Worm (Caenorhabditis elegans) whole organism, early embryonic: ENCODE results near the gene enpl-1.

Experiments
- B0310.2 ChIP-seq: sonication (generic microtip); optimal IDR thresholded peaks from 2 replicates; lab custom pipeline; 2016; ENCODE audit warnings: mild to moderate bottlenecking, missing genetic modification characterization, missing compliant biosample characterization
- F13C5.2 ChIP-seq: sonication (generic microtip); optimal IDR thresholded peaks from 2 replicates; lab custom pipeline; 2017; ENCODE audit warnings: mild to moderate bottlenecking, missing genetic modification characterization, inconsistent platforms, missing compliant biosample characterization
- aly-1 ChIP-seq: sonication (generic microtip); optimal IDR thresholded peaks from 2 replicates; lab custom pipeline; 2016; ENCODE audit warnings: missing genetic modification characterization, missing compliant biosample characterization
- ama-1 ChIP-seq: fragments of 150-350 bp; optimal IDR thresholded peaks from 2 replicates; lab custom pipeline; 2014
- ceh-13 ChIP-seq: fragments of 200-800 bp; sonication (Bioruptor generic); optimal IDR thresholded peaks from 2 replicates; lab custom pipeline; 2018; ENCODE audit warnings: mild to moderate bottlenecking, missing genetic modification characterization, missing compliant biosample characterization
- ceh-36 ChIP-seq: sonication (generic microtip); optimal IDR thresholded peaks from 2 replicates; lab custom pipeline; 2016; ENCODE audit warnings: missing genetic modification characterization, inconsistent platforms, missing compliant biosample characterization
- ets-7 ChIP-seq: sonication (generic microtip); optimal IDR thresholded peaks from 2 replicates; lab custom pipeline; 2016; ENCODE audit warnings: missing genotype, missing genetic modification characterization, missing compliant biosample characterization
- flt-1 ChIP-seq: fragments of 200-800 bp; sonication (Bioruptor generic); IDR thresholded peaks from 2 replicates; pipeline ENCODE4 v1.3.6; 2022; ENCODE audit warnings: missing genetic modification characterization, missing compliant biosample characterization
- hmbx-1 ChIP-seq: sonication (generic microtip); optimal IDR thresholded peaks from 2 replicates; lab custom pipeline; 2016; ENCODE audit warnings: mild to moderate bottlenecking, missing genetic modification characterization, missing compliant biosample characterization
- hmg-4 ChIP-seq: fragments of 200-800 bp; sonication (Bioruptor generic); optimal IDR thresholded peaks from 2 replicates; lab custom pipeline; 2018; ENCODE audit warnings: mild to moderate bottlenecking, missing genetic modification characterization, missing compliant biosample characterization
- hnd-1 ChIP-seq: sonication (generic microtip); optimal IDR thresholded peaks from 2 replicates; lab custom pipeline; 2016; ENCODE audit warnings: missing genetic modification characterization, missing compliant biosample characterization
- pes-1 ChIP-seq: fragments of 200-800 bp; sonication (Bioruptor generic); IDR thresholded peaks from 2 replicates; pipeline ENCODE4 v1.3.6; 2022; ENCODE audit warnings: missing genetic modification reagents, missing genetic modification characterization, missing compliant biosample characterization
- scrt-1 ChIP-seq: fragments of 200-800 bp; sonication (Bioruptor generic); IDR thresholded peaks from 2 replicates; pipeline ENCODE4 v1.3.6; 2022; ENCODE audit warnings: missing genetic modification characterization, missing compliant biosample characterization
- sea-1 ChIP-seq: fragments of 200-800 bp; sonication (Bioruptor generic); conservative IDR thresholded peaks from 2 replicates; pipeline ENCODE4 v1.3.6; 2022; ENCODE audit warnings: missing genetic modification characterization, missing compliant biosample characterization
- tbx-11 ChIP-seq: fragments of 200-800 bp; sonication (Bioruptor generic); IDR thresholded peaks from 2 replicates; pipeline ENCODE4 v1.3.6; 2022; ENCODE audit warnings: missing genetic modification characterization, missing compliant biosample characterization
- tbx-37 ChIP-seq: fragments of 200-800 bp; sonication (Bioruptor generic); conservative IDR thresholded peaks from 2 replicates; pipeline ENCODE4 v1.3.6; 2022; ENCODE audit warnings: missing genetic modification reagents, missing genetic modification characterization, missing compliant biosample characterization
- tra-4 ChIP-seq: sonication (generic microtip); optimal IDR thresholded peaks from 2 replicates; lab custom pipeline; 2017; ENCODE audit warnings: missing genetic modification characterization, missing compliant biosample characterization

Gene enpl-1

ce11 chrIV:11118837-11119491, at the start of gene enpl-1, which contains the start of gene imp-2:
Gene enpl-1, plus strand, starts transcription at chrIV:11119298.
Gene imp-2, minus strand, starts transcription at chrIV:11118887.
- TF ChIP-seq tbx-11 (no peak), scrt-1 (no peak), hmg-4 (peak; percentile 68), flt-1 (GFP tag; lab: Robert Waterston, UW) (0 out of 2 replicates have a peak, but pooled peaks have one; percentile 36), aly-1 (tag; lab: Kevin White, UChicago) (peak; percentile 60), F13C5.2 (tag; lab: Kevin White, UChicago) (peak; percentile 86)

- peak; percentile 29 for TF ChIP-seq hnd-1 (tag; lab: Kevin White, UChicago)
These were observed 48.2 kb upstream of the enpl-1 start for ce11 chrIV:11070895-11071294.

- TF ChIP-seq B0310.2 (tag; lab: Kevin White, UChicago): no peak
- TF ChIP-seq aly-1 (tag; lab: Kevin White, UChicago): no peak
- TF ChIP-seq hmbx-1: no peak
- TF ChIP-seq tbx-11: no peak
- TF ChIP-seq tra-4 (tag; lab: Kevin White, UChicago): no peak
- TF ChIP-seq ceh-13 (GFP tag; lab: Kevin White, UChicago): no peak
- no peak for TF ChIP-seq scrt-1
- TF ChIP-seq ceh-36 (tag; lab: Kevin White, UChicago): no peak
- no peak for TF ChIP-seq ets-7
- TF ChIP-seq flt-1 (GFP tag; lab: Robert Waterston, UW): no peak
- TF ChIP-seq hmg-4: no peak
These were observed 40.6 kb upstream of the enpl-1 start, which contains the start of gene Y5F2A.4 for ce11 chrIV:11078482-11078881. Gene Y5F2A.4, minus strand, starts transcription at chrIV:11078582.

ce11 chrIV:11080823-11081285, 38.2 kb upstream of the enpl-1 start, which contains the start of gene atg-7:
Gene atg-7, minus strand, starts transcription at chrIV:11081055.
- TF ChIP-seq flt-1 (GFP tag; lab: Robert Waterston, UW) (no peak), pes-1 (no peak), tbx-11 (no peak), F13C5.2 (tag; lab: Kevin White, UChicago) (no peak)

- no peak for TF ChIP-seq tbx-11
- TF ChIP-seq hmbx-1: no peak
- TF ChIP-seq hmg-4: no peak
- TF ChIP-seq tbx-37 (GFP tag; lab: Robert Waterston, UW): no peak
- TF ChIP-seq scrt-1: no peak
These were observed 36.9 kb upstream of the enpl-1 start, which contains the start of gene let-70 for ce11 chrIV:11082153-11082552. Gene let-70, minus strand, starts transcription at chrIV:11082253.

ce11 chrIV:11082789-11083235, 36.3 kb upstream of the enpl-1 start:
- TF ChIP-seq B0310.2 (tag; lab: Kevin White, UChicago) (no peak), ama-1 (lab: Kevin White, UChicago) (no peak), tbx-37 (GFP tag; lab: Robert Waterston, UW) (0 out of 2 replicates have a peak, but pooled peaks have one; percentile 9), hmbx-1 (no peak), scrt-1 (no peak), ceh-36 (tag; lab: Kevin White, UChicago) (no peak), flt-1 (GFP tag; lab: Robert Waterston, UW) (no peak), tbx-11 (no peak), tra-4 (tag; lab: Kevin White, UChicago) (no peak), aly-1 (tag; lab: Kevin White, UChicago) (no peak), pes-1 (no peak), sea-1 (GFP tag; lab: Robert Waterston, UW) (no peak), hnd-1 (tag; lab: Kevin White, UChicago) (no peak), ceh-13 (GFP tag; lab: Kevin White, UChicago) (no peak), ets-7 (no peak), hmg-4 (peak; percentile 51), F13C5.2 (tag; lab: Kevin White, UChicago) (peak; percentile 80)

ce11 chrIV:11083609-11084008, 35.5 kb upstream of the enpl-1 start, which contains the start of gene klc-1:
Gene klc-1, plus strand, starts transcription at chrIV:11083735.
- TF ChIP-seq sea-1 (GFP tag; lab: Robert Waterston, UW): no peak

ce11 chrIV:11089527-11089926, 29.6 kb upstream of the enpl-1 start, which contains the start of gene M7.7:
Gene M7.7, plus strand, starts transcription at chrIV:11089827.
- TF ChIP-seq B0310.2 (tag; lab: Kevin White, UChicago) (no peak), tra-4 (tag; lab: Kevin White, UChicago) (no peak), ets-7 (no peak)

ce11 chrIV:11092502-11093080, 26.5 kb upstream of the enpl-1 start, which contains the start of gene bcc-1:
Gene bcc-1, minus strand, starts transcription at chrIV:11092552.
- TF ChIP-seq flt-1 (GFP tag; lab: Robert Waterston, UW): no peak
- no peak for TF ChIP-seq scrt-1
- TF ChIP-seq hnd-1 (tag; lab: Kevin White, UChicago): no peak
- no peak for TF ChIP-seq pes-1
